Fruit fly (Drosophila melanogaster) whole organism, adult: ENCODE results near the gene Pdss2.

ENCODE experiments used
- CG11617 ChIP-seq: fragments of 200-800 bp; sonication (Bioruptor generic); optimal IDR thresholded peaks from 2 replicates; lab custom pipeline; 2017; ENCODE audit warnings: mild to moderate bottlenecking, missing biosample characterization, missing genetic modification reagents, missing genetic modification characterization
- CG1620 ChIP-seq: fragments of 200-800 bp; sonication (Bioruptor generic); optimal IDR thresholded peaks from 2 replicates; lab custom pipeline; 2016; ENCODE audit warnings: missing biosample characterization, missing genetic modification characterization
- CG33017 ChIP-seq: fragments of 200-800 bp; sonication (Bioruptor generic); optimal IDR thresholded peaks from 2 replicates; lab custom pipeline; 2018; ENCODE audit warnings: missing biosample characterization, mild to moderate bottlenecking, missing genetic modification characterization, moderate library complexity
- CG7045 ChIP-seq: fragments of 200-800 bp; sonication (Bioruptor generic); optimal IDR thresholded peaks from 2 replicates; lab custom pipeline; 2017; ENCODE audit warnings: missing biosample characterization, mild to moderate bottlenecking, missing genetic modification characterization
- CG7101 ChIP-seq: fragments of 200-800 bp; sonication (Bioruptor generic); optimal IDR thresholded peaks from 2 replicates; lab custom pipeline; 2018; ENCODE audit warnings: missing biosample characterization, mild to moderate bottlenecking, missing genetic modification characterization, moderate library complexity
- Clk ChIP-seq: fragments of 200-800 bp; sonication (Bioruptor generic); optimal IDR thresholded peaks from 2 replicates; lab custom pipeline; 2017; ENCODE audit warnings: missing biosample characterization, missing genetic modification characterization
- Hr96 ChIP-seq: fragments of 200-800 bp; sonication (Bioruptor generic); optimal IDR thresholded peaks from 2 replicates; lab custom pipeline; 2016; ENCODE audit warnings: missing biosample characterization, missing genetic modification characterization
- bab1 ChIP-seq: fragments of 200-800 bp; sonication (Bioruptor generic); optimal IDR thresholded peaks from 3 replicates; lab custom pipeline; 2019; ENCODE audit warnings: missing biosample characterization, mild to moderate bottlenecking, missing genetic modification characterization, moderate library complexity
- kay ChIP-seq: fragments of 200-800 bp; sonication (Bioruptor generic); peaks from one replicate; lab custom pipeline; 2016; ENCODE audit warnings: missing biosample characterization, missing genetic modification characterization, borderline replicate concordance
- ovo ChIP-seq: fragments of 200-800 bp; sonication (Bioruptor generic); optimal IDR thresholded peaks from 2 replicates; lab custom pipeline; 2016; ENCODE audit warnings: missing biosample characterization, missing genetic modification characterization
- pad ChIP-seq: fragments of 200-800 bp; sonication (Bioruptor generic); optimal IDR thresholded peaks from 3 replicates; lab custom pipeline; 2017; ENCODE audit warnings: missing biosample characterization, missing genetic modification characterization, mild to moderate bottlenecking, moderate library complexity, missing genetic modification reagents
- tj ChIP-seq: fragments of 200-800 bp; sonication (Bioruptor generic); optimal IDR thresholded peaks from 3 replicates; lab custom pipeline; 2017; ENCODE audit warnings: missing biosample characterization, mild to moderate bottlenecking, missing genetic modification characterization, moderate library complexity

- TF ChIP-seq CG33017 (tag; lab: Kevin White, UChicago) = no peak
- TF ChIP-seq CG7045 = no peak
- no peak for TF ChIP-seq bab1
- no peak for TF ChIP-seq Hr96
- TF ChIP-seq CG11617 (GFP tag; lab: Kevin White, UChicago) = no peak
- no peak for TF ChIP-seq CG7101 (tag; lab: Kevin White, UChicago)
- TF ChIP-seq ovo (GFP tag; lab: Kevin White, UChicago) = no peak
- TF ChIP-seq tj (GFP tag; lab: Kevin White, UChicago) = no peak
- TF ChIP-seq pad (GFP tag; lab: Kevin White, UChicago) = no peak
- TF ChIP-seq Clk (GFP tag; lab: Kevin White, UChicago) = no peak
- TF ChIP-seq kay (GFP tag; lab: Kevin White, UChicago) = no peak
- TF ChIP-seq CG1620 (GFP tag; lab: Kevin White, UChicago) = no peak
These were observed 698 bp upstream of the Pdss2 start, which contains the start of gene skd for dm6 chr3L:21026917-21027517.
